Worm (Caenorhabditis elegans) whole organism, L4 larva: ENCODE data around the gene C54D10.10.

ENCODE experiments used
- F10B5.3 ChIP-seq: sonication (generic microtip); optimal IDR thresholded peaks from 2 replicates; lab custom pipeline; 2016; ENCODE audit warnings: mild to moderate bottlenecking, missing genetic modification characterization, missing compliant biosample characterization
- aly-2 ChIP-seq: sonication (generic microtip); optimal IDR thresholded peaks from 2 replicates; lab custom pipeline; 2018; ENCODE audit warnings: missing biosample characterization, missing genetic modification characterization
- ama-1 ChIP-seq: fragments of 150-350 bp; optimal IDR thresholded peaks from 2 replicates; lab custom pipeline; 2014; ENCODE audit warnings: inconsistent platforms, mixed read lengths
- ceh-62 ChIP-seq: sonication (generic microtip); optimal IDR thresholded peaks from 2 replicates; lab custom pipeline; 2017; ENCODE audit warnings: missing biosample characterization, missing genetic modification characterization
- egl-27 ChIP-seq: sonication (generic microtip); optimal IDR thresholded peaks from 3 replicates; lab custom pipeline; 2017; ENCODE audit warnings: missing biosample characterization, missing genetic modification reagents, missing genetic modification characterization
- egl-43 ChIP-seq: fragments of 200-800 bp; sonication (Bioruptor generic); IDR thresholded peaks from 2 replicates; pipeline ENCODE4 v1.3.6; 2022; ENCODE audit warnings: missing genetic modification reagents, missing genetic modification characterization, missing compliant biosample characterization
- fos-1 ChIP-seq: fragments of 150-350 bp; optimal IDR thresholded peaks from 2 replicates; lab custom pipeline; 2014; ENCODE audit warnings: missing biosample characterization, missing genetic modification characterization
- hlh-11 ChIP-seq: fragments of 200-800 bp; sonication (Bioruptor generic); optimal IDR thresholded peaks from 2 replicates; lab custom pipeline; 2018; ENCODE audit warnings: mild to moderate bottlenecking, missing genetic modification characterization, missing compliant biosample characterization
- jun-1 ChIP-seq: fragments of 150-350 bp; optimal IDR thresholded peaks from 2 replicates; lab custom pipeline; 2014; ENCODE audit warnings: missing biosample characterization, missing genetic modification reagents, missing genetic modification characterization
- lin-15B ChIP-seq: fragments of 150-350 bp; sonication (generic microtip); optimal IDR thresholded peaks from 3 replicates; lab custom pipeline; 2014; ENCODE audit warnings: missing biosample characterization, missing genetic modification characterization
- rbr-2 ChIP-seq: sonication (generic microtip); optimal IDR thresholded peaks from 2 replicates; lab custom pipeline; 2016; ENCODE audit warnings: missing genotype, missing genetic modification characterization, missing compliant biosample characterization
- ztf-11 ChIP-seq: fragments of 150-350 bp; optimal IDR thresholded peaks from 2 replicates; lab custom pipeline; 2014; ENCODE audit warnings: missing biosample characterization, missing genetic modification characterization

- TF ChIP-seq ztf-11 (no peak), egl-43 (GFP tag; lab: Robert Waterston, UW) (no peak), ama-1 (lab: Kevin White, UChicago) (no peak), fos-1 (tag; lab: Kevin White, UChicago) (no peak), F10B5.3 (tag; lab: Kevin White, UChicago) (no peak), jun-1 (tag; lab: Kevin White, UChicago) (no peak), ceh-62 (tag; lab: Kevin White, UChicago) (no peak), hlh-11 (tag; lab: Kevin White, UChicago) (no peak), aly-2 (no peak), rbr-2 (tag; lab: Kevin White, UChicago) (no peak), egl-27 (no peak), lin-15B (tag; lab: Kevin White, UChicago) (no peak)
Observed at ce11 chrV:12450441-12450840, 639 bp upstream of the C54D10.10 start, which contains the start of gene F28C1.1.
